Worm (Caenorhabditis elegans) whole organism, L4 larva: Measurements from ENCODE around the gene Y50E8A.22.

Source experiments
- F10B5.3 ChIP-seq: sonication (generic microtip); optimal IDR thresholded peaks from 2 replicates; lab custom pipeline; 2016; ENCODE audit warnings: mild to moderate bottlenecking, missing genetic modification characterization, missing compliant biosample characterization
- F37D6.2 ChIP-seq: sonication (generic microtip); optimal IDR thresholded peaks from 2 replicates; lab custom pipeline; 2016; ENCODE audit warnings: mild to moderate bottlenecking, missing genetic modification characterization, missing compliant biosample characterization
- F44E2.7 ChIP-seq: fragments of 200-800 bp; sonication (Bioruptor generic); IDR thresholded peaks from 2 replicates; pipeline ENCODE4 v2.1.2; 2022; ENCODE audit warnings: missing genetic modification characterization, missing compliant biosample characterization
- F49E8.2 ChIP-seq: sonication (generic microtip); optimal IDR thresholded peaks from 2 replicates; lab custom pipeline; 2016; ENCODE audit warnings: missing compliant biosample characterization, mild to moderate bottlenecking, missing genetic modification characterization, borderline replicate concordance
- Y105C5A.15 ChIP-seq: fragments of 200-800 bp; sonication (Bioruptor generic); IDR thresholded peaks from 2 replicates; pipeline ENCODE4 v1.3.6; 2022; ENCODE audit warnings: missing genetic modification characterization, missing compliant biosample characterization
- Y5F2A.4 ChIP-seq: fragments of 200-800 bp; sonication (Bioruptor generic); optimal IDR thresholded peaks from 2 replicates; lab custom pipeline; 2018; ENCODE audit warnings: mild to moderate bottlenecking, missing genetic modification characterization, missing compliant biosample characterization
- ZK337.2 ChIP-seq: fragments of 200-800 bp; sonication (Bioruptor generic); IDR thresholded peaks from 2 replicates; pipeline ENCODE4 v1.3.6; 2022; ENCODE audit warnings: missing genetic modification reagents, missing genetic modification characterization, missing compliant biosample characterization
- aha-1 ChIP-seq: fragments of 150-350 bp; peaks from one replicate; lab custom pipeline; 2014; ENCODE audit warnings: missing biosample characterization, missing genetic modification characterization
- aly-2 ChIP-seq: sonication (generic microtip); optimal IDR thresholded peaks from 2 replicates; lab custom pipeline; 2018; ENCODE audit warnings: missing biosample characterization, missing genetic modification characterization
- attf-4 ChIP-seq: sonication (generic microtip); optimal IDR thresholded peaks from 3 replicates; lab custom pipeline; 2017; ENCODE audit warnings: missing biosample characterization, missing genetic modification characterization
- ceh-20 ChIP-seq: fragments of 200-800 bp; sonication (Bioruptor generic); IDR thresholded peaks from 2 replicates; pipeline ENCODE4 v1.3.6; 2022; ENCODE audit warnings: missing genetic modification reagents, missing genetic modification characterization, missing compliant biosample characterization
- ceh-28 ChIP-seq: fragments of 150-350 bp; optimal IDR thresholded peaks from 2 replicates; lab custom pipeline; 2014; ENCODE audit warnings: missing biosample characterization, missing genetic modification reagents, missing genetic modification characterization
- ceh-44 ChIP-seq: fragments of 200-800 bp; sonication (Bioruptor generic); IDR thresholded peaks from 2 replicates; pipeline ENCODE4 v1.3.6; 2022; ENCODE audit warnings: missing genetic modification reagents, missing genetic modification characterization, missing compliant biosample characterization
- ctbp-1 ChIP-seq: fragments of 200-800 bp; sonication (Bioruptor generic); IDR thresholded peaks from 2 replicates; pipeline ENCODE4 v1.3.6; 2022; ENCODE audit warnings: missing genetic modification reagents, missing genetic modification characterization, missing compliant biosample characterization
- daf-19 ChIP-seq: fragments of 200-800 bp; sonication (Bioruptor generic); conservative IDR thresholded peaks from 2 replicates; pipeline ENCODE4 v1.3.6; 2022; ENCODE audit warnings: missing genetic modification characterization, missing compliant biosample characterization
- dmd-6 ChIP-seq: fragments of 200-800 bp; sonication (Bioruptor generic); IDR thresholded peaks from 2 replicates; pipeline ENCODE4 v1.3.6; 2022; ENCODE audit warnings: missing genetic modification reagents, missing genetic modification characterization, missing compliant biosample characterization
- egl-43 ChIP-seq: fragments of 200-800 bp; sonication (Bioruptor generic); IDR thresholded peaks from 2 replicates; pipeline ENCODE4 v1.3.6; 2022; ENCODE audit warnings: missing genetic modification reagents, missing genetic modification characterization, missing compliant biosample characterization
- hlh-30 ChIP-seq: sonication (generic microtip); optimal IDR thresholded peaks from 2 replicates; lab custom pipeline; 2017; ENCODE audit warnings: antibody characterized with exemption, mild to moderate bottlenecking, missing genetic modification characterization, missing compliant biosample characterization; ENCODE audit not compliant: insufficient read depth
- jun-1 ChIP-seq: fragments of 150-350 bp; optimal IDR thresholded peaks from 2 replicates; lab custom pipeline; 2014; ENCODE audit warnings: missing biosample characterization, missing genetic modification reagents, missing genetic modification characterization
- lin-39 ChIP-seq: fragments of 150-350 bp; optimal IDR thresholded peaks from 2 replicates; lab custom pipeline; 2014; ENCODE audit warnings: missing biosample characterization, missing genetic modification reagents, missing genetic modification characterization
- mdl-1 ChIP-seq, 2 experiments: fragments of 150-350 bp in 1 of 2; sonication (generic microtip) in 1 of 2; optimal IDR thresholded peaks; 2 replicates each; lab custom pipeline; 2014 to 2017; ENCODE audit warnings: missing biosample characterization in 2 of 2, missing genetic modification characterization in 2 of 2
- mep-1 ChIP-seq: fragments of 150-350 bp; sonication (generic microtip); optimal IDR thresholded peaks from 3 replicates; lab custom pipeline; 2014; ENCODE audit warnings: missing biosample characterization, missing genetic modification characterization
- mxl-3 ChIP-seq: fragments of 200-800 bp; sonication (Bioruptor generic); optimal IDR thresholded peaks from 2 replicates; lab custom pipeline; 2018; ENCODE audit warnings: mild to moderate bottlenecking, missing genetic modification characterization, missing compliant biosample characterization
- nhr-10 ChIP-seq: fragments of 150-350 bp; optimal IDR thresholded peaks from 2 replicates; lab custom pipeline; 2014; ENCODE audit warnings: missing biosample characterization, missing genetic modification characterization
- nhr-102 ChIP-seq: sonication (generic microtip); optimal IDR thresholded peaks from 2 replicates; lab custom pipeline; 2016; ENCODE audit warnings: mild to moderate bottlenecking, missing genetic modification characterization, moderate library complexity, missing compliant biosample characterization
- nhr-25 ChIP-seq: sonication (generic microtip); optimal IDR thresholded peaks from 2 replicates; lab custom pipeline; 2017; ENCODE audit warnings: missing genetic modification characterization, mild to moderate bottlenecking, missing compliant biosample characterization, antibody characterized with exemption, moderate library complexity, borderline replicate concordance; ENCODE audit not compliant: insufficient read depth
- nhr-41 ChIP-seq: fragments of 200-800 bp; sonication (Bioruptor generic); IDR thresholded peaks from 2 replicates; pipeline ENCODE4 v1.3.6; 2022; ENCODE audit warnings: missing genetic modification reagents, missing genetic modification characterization, missing compliant biosample characterization
- nhr-76 ChIP-seq: fragments of 150-350 bp; optimal IDR thresholded peaks from 2 replicates; lab custom pipeline; 2014; ENCODE audit warnings: missing biosample characterization, missing genetic modification characterization
- rbr-2 ChIP-seq: sonication (generic microtip); optimal IDR thresholded peaks from 2 replicates; lab custom pipeline; 2016; ENCODE audit warnings: missing genotype, missing genetic modification characterization, missing compliant biosample characterization
- saeg-2 ChIP-seq: fragments of 200-800 bp; sonication (Bioruptor generic); IDR thresholded peaks from 2 replicates; pipeline ENCODE4 v1.3.6; 2022; ENCODE audit warnings: missing genetic modification reagents, missing genetic modification characterization, missing compliant biosample characterization
- skn-1 ChIP-seq: fragments of 150-350 bp; optimal IDR thresholded peaks from 2 replicates; lab custom pipeline; 2014; ENCODE audit warnings: missing biosample characterization, missing genetic modification characterization
- snpc-1.2 ChIP-seq: fragments of 200-800 bp; sonication (Bioruptor generic); IDR thresholded peaks from 2 replicates; pipeline ENCODE4 v1.3.6; 2022; ENCODE audit warnings: missing genetic modification reagents, missing genetic modification characterization, missing compliant biosample characterization
- snpc-4 ChIP-seq: fragments of 150-350 bp; optimal IDR thresholded peaks from 2 replicates; lab custom pipeline; 2014; ENCODE audit warnings: missing biosample characterization, missing genetic modification characterization
- spr-3 ChIP-seq: fragments of 200-800 bp; sonication (Bioruptor generic); optimal IDR thresholded peaks from 2 replicates; lab custom pipeline; 2018; ENCODE audit warnings: mild to moderate bottlenecking, missing genetic modification characterization, missing compliant biosample characterization
- unc-130 ChIP-seq: sonication (generic microtip); optimal IDR thresholded peaks from 2 replicates; lab custom pipeline; 2016; ENCODE audit warnings: missing genetic modification reagents, missing genetic modification characterization, missing compliant biosample characterization
- unc-62 ChIP-seq, 3 experiments: fragments of 150-350 bp in 1 of 3; sonication (generic microtip); optimal IDR thresholded peaks in 2 of 3; peaks in 1 of 3; 1 replicate in 1 of 3; 2 replicates in 2 of 3; lab custom pipeline; 2014 to 2017; ENCODE audit warnings: missing biosample characterization in 3 of 3, missing genetic modification characterization in 3 of 3, missing genetic modification reagents in 3 of 3, missing genotype in 1 of 3
- zag-1 ChIP-seq: fragments of 150-350 bp; optimal IDR thresholded peaks from 2 replicates; lab custom pipeline; 2014; ENCODE audit warnings: missing biosample characterization, missing genetic modification characterization

The Y50E8A.22 gene

DNA sequence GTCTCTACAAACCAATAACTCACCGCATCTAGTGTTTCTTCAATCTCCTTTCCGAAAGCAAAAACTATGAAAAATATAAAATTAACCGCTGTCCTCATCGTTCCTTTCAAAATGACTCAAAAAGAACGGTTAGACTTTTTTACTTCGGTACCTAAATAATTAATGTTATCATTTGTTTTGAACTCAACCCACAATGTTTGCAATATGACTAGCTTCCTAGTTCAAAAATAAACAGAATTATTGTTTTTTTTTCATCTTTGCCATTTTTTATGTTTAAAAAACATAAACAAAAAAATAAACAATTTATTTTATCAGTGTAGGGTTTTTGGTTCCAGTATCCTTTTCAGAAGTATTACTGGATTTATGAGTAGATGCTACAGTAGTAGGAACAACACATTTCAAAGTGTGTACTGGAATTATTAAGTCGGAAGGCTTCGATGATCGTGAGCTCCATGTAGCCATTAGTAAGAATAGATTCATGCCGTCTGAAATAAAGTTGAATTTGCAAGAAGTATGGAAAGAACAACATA is at the start of gene Y50E8A.22, which contains the start of gene lipl-8:
Y50E8A.22 (minus strand) TSS at position 480 of the 530 bp plus-strand sequence.
lipl-8 (minus strand) TSS at position 101 of the 530 bp plus-strand sequence.
- TF ChIP-seq F10B5.3 (tag; lab: Kevin White, UChicago): no peak
- no peak for TF ChIP-seq dmd-6 (GFP tag; lab: Robert Waterston, UW)
- no peak for TF ChIP-seq Y105C5A.15 (GFP tag; lab: Robert Waterston, UW)
- no peak for TF ChIP-seq nhr-102 (tag; lab: Kevin White, UChicago)
- no peak for TF ChIP-seq F37D6.2

DNA sequence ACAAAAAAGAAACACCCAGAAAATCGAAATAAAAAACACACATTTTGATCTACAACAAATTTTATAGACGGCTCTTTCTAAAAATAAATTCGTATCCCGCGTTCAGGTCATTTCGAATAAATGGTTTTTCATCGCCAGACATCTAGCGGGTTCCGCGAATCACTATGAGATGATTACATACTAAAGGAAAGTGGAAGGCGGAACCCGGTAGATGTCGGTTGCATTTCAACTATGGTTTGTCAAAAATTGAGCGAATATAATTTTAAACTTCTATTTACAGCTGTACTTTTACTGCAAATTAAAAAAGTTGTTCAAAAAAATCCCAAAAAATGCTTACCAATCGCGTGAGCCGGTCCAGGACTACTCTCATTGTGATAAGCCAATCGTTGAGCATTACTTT is 49.0 kb upstream of the Y50E8A.22 start:
- TF ChIP-seq nhr-41 (GFP tag; lab: Robert Waterston, UW) (no peak), ceh-44 (no peak), lin-39 (tag; lab: Kevin White, UChicago) (no peak), ceh-28 (no peak), ceh-20 (GFP tag; lab: Robert Waterston, UW) (no peak), attf-4 (tag; lab: Kevin White, UChicago) (no peak), skn-1 (no peak), nhr-10 (tag; lab: Kevin White, UChicago) (no peak), saeg-2 (no peak), ctbp-1 (GFP tag; lab: Robert Waterston, UW) (no peak), rbr-2 (tag; lab: Kevin White, UChicago) (no peak), mxl-3 (GFP tag; lab: Kevin White, UChicago) (no peak), nhr-25 (tag; lab: Kevin White, UChicago) (no peak), ZK337.2 (GFP tag; lab: Robert Waterston, UW) (no peak), Y105C5A.15 (GFP tag; lab: Robert Waterston, UW) (no peak), unc-130 (GFP tag; lab: Kevin White, UChicago) (no peak), hlh-30 (tag; lab: Kevin White, UChicago) (no peak)

DNA sequence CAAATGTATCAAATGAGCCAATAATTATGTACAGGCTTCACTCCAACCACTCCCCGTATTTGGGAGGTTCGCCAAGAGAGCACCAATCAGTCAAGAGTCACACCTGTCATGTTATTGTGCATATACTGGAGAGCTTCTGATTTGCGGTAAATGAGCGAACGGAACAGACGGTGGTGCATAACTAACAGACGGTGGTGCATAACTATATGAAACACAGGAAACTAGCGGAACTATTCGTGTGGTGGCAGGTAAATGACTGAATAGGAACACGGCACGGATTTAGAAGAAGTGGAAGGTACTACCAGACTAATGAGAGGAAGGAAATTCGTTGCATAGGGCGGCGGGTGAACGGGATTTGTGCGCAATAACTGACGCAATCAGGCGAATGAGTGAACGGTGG is 44.2 kb upstream of the Y50E8A.22 start:
- TF ChIP-seq snpc-1.2: no peak
- TF ChIP-seq mep-1 (tag; lab: Kevin White, UChicago): no peak
- no peak for TF ChIP-seq daf-19 (GFP tag; lab: Robert Waterston, UW)
- no peak for TF ChIP-seq spr-3 (GFP tag; lab: Kevin White, UChicago)
- TF ChIP-seq unc-62 (GFP tag; optimal IDR thresholded peaks at IDR 0.05 in 1 of 2; lab: Kevin White, UChicago): no peak
- no peak for TF ChIP-seq unc-62 (tag; optimal IDR thresholded peaks at IDR 0.05; lab: Kevin White, UChicago)
- no peak for TF ChIP-seq mdl-1 (tag; optimal IDR thresholded peaks at IDR 0.05; lab: Kevin White, UChicago)
- TF ChIP-seq zag-1 (tag; lab: Kevin White, UChicago): no peak
- no peak for TF ChIP-seq jun-1 (tag; lab: Kevin White, UChicago)
- TF ChIP-seq aly-2: no peak
- TF ChIP-seq F44E2.7: no peak
- no peak for TF ChIP-seq Y5F2A.4 (GFP tag; lab: Kevin White, UChicago)
- TF ChIP-seq snpc-4 (tag; lab: Kevin White, UChicago): no peak
- TF ChIP-seq ctbp-1 (GFP tag; lab: Robert Waterston, UW): no peak

DNA sequence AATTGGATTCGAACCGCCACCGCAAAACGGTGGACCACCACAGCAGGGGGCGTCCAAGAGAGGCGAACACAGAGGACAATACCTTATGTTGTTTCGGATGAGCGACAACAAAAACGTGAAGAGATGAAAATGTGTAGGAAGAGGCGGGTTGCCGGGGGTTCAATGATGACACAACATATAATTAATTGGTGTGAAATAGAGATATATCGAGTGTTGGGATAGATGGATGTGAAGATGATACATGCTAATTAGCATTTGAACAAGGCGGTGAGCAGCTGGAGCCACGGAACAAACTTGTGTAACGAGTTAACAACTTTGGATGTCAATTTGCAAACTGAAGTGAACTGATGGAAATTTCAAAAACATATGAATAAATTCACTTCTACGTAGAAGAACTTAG is 43.5 kb upstream of the Y50E8A.22 start:
- no peak for TF ChIP-seq egl-43 (GFP tag; lab: Robert Waterston, UW)
- no peak for TF ChIP-seq aha-1
- no peak for TF ChIP-seq nhr-76 (tag; lab: Kevin White, UChicago)
- TF ChIP-seq unc-62 (GFP tag; optimal IDR thresholded peaks at IDR 0.05 in 1 of 2; lab: Kevin White, UChicago): peak in 1 of 2 experiments; percentile 83
- no peak for TF ChIP-seq unc-62 (tag; optimal IDR thresholded peaks at IDR 0.05; lab: Kevin White, UChicago)
- TF ChIP-seq zag-1 (tag; lab: Kevin White, UChicago): no peak
- TF ChIP-seq F49E8.2 (tag; lab: Kevin White, UChicago): no peak
- TF ChIP-seq, all 104 proteins: peak for 1
